Worm (Caenorhabditis elegans): ENCODE results near the gene ZC196.3.

Gene ZC196.3

DNA sequence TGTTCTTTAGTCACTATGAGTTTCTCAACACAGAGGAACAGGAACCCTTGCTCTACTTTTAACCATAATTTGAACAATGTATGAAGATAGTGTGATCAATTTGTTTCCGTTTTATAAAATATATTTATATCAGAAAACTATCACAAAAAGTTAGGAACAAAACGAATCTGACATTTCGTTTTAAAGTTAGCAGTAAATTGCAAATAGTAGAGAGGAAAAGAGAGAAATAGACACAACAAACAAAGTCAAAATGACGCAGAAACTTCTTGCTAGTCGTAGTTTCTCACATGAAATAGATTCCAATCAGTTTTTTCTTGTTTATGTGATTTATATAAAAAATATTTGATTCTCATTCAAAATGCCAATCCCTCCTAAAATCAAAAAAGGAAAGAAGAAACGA is 7.4 kb upstream of the ZC196.3 start, which contains the start of gene ZC196.5:
ZC196.5 (plus strand) TSS at position 301 of the 400 bp plus-strand sequence.
- TF ChIP-seq nhr-237 (tag; optimal IDR thresholded peaks at IDR 0.05) (no peak), mdl-1 (tag; optimal IDR thresholded peaks at IDR 0.05) (no peak), nhr-67 (tag; optimal IDR thresholded peaks at IDR 0.05) (no peak), lin-39 (tag; optimal IDR thresholded peaks at IDR 0.05) (no peak), nhr-23 (tag; optimal IDR thresholded peaks at IDR 0.05) (no peak), ama-1 (optimal IDR thresholded peaks at IDR 0.05) (no peak), nhr-12 (tag; optimal IDR thresholded peaks at IDR 0.05) (no peak), nhr-43 (tag; optimal IDR thresholded peaks at IDR 0.05; ENCODE audit: poor library complexity, severe bottlenecking) (no peak)

DNA sequence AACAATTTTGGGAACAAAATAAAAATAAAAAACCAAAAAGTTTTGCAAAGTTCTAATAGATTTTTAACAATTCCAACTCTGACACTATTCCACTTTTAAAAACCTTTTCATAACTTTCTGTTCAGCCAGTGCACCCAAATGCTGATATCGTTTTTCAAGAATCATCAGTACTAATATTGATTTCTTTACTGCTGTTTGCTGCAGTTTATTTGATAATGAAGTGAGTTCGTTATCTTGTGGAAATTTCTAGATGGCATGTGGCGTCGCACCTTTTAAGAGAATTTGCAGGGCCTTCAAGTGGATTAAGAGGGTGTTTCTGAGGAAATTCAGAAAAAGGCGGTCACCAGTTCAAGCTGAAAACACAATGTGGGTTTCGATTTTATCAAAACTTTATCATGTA is 5.5 kb upstream of the ZC196.3 start:
- TF ChIP-seq nhr-67 (tag; optimal IDR thresholded peaks at IDR 0.05) (no peak), elt-2 (tag; optimal IDR thresholded peaks at IDR 0.05) (peak; percentile 68)

DNA sequence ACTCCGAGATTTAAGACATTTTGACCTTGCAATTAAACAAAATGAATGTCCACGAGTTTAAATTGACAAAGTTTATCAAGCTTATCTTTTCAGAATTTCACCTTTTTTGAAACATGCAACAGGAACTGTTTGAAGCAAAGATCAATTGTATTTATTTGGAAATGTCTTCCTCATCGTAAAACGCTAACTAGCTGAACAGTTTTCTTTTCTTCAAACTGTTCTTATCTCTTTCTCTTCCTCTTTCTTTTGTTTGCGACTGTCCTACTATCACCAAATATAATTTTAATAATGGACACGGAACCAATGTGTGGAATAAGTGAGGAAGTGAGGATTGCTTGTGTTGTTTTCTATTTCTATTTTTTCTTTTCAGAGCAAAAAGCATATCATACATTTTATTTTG is 3.5 kb upstream of the ZC196.3 start, which contains the start of gene ZC196.4:
ZC196.4 (plus strand) TSS at position 173 of the 400 bp plus-strand sequence.
- no peak for TF ChIP-seq nhr-23 (tag; optimal IDR thresholded peaks at IDR 0.05)
- peak; percentile 85 for TF ChIP-seq elt-2 (tag; optimal IDR thresholded peaks at IDR 0.05)
- peak; percentile 77 for TF ChIP-seq pqm-1 (tag; optimal IDR thresholded peaks at IDR 0.05)
- TF ChIP-seq unc-62 (GFP tag; optimal IDR thresholded peaks at IDR 0.05): no peak
- TF ChIP-seq jun-1 (tag; optimal IDR thresholded peaks at IDR 0.05): peak; percentile 52
- no peak for TF ChIP-seq ztf-11 (tag; optimal IDR thresholded peaks at IDR 0.05)
- TF ChIP-seq eor-1 (tag; optimal IDR thresholded peaks at IDR 0.05): no peak
- TF ChIP-seq pha-4 (tag; optimal IDR thresholded peaks at IDR 0.05): peak; percentile 15

DNA sequence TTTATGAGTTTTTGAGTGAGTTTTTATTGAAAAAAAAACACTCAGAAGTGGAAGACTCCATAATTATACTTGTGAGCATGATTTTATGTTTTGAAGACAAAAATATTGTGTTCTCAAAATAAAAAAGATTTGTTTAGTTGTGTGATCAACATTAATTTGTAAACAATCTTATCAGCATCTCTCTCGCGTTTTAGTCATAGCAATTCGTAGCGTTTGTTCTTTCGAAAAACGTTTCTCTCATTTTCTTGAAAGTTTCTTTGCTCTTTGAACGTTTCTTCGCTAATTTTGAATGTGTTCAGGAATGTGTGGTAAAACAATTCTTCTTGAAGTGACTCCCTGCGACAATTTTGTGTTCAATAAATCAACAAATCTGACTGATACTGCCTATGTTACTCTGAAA is 2.7 kb downstream of the ZC196.3 start, which contains the start of gene ZC196.2:
ZC196.2 (plus strand) TSS at position 301 of the 400 bp plus-strand sequence.
- peak; percentile 9 for TF ChIP-seq pha-4 (tag; optimal IDR thresholded peaks at IDR 0.05)
- no peak for TF ChIP-seq nhr-77 (tag; optimal IDR thresholded peaks at IDR 0.05)

DNA sequence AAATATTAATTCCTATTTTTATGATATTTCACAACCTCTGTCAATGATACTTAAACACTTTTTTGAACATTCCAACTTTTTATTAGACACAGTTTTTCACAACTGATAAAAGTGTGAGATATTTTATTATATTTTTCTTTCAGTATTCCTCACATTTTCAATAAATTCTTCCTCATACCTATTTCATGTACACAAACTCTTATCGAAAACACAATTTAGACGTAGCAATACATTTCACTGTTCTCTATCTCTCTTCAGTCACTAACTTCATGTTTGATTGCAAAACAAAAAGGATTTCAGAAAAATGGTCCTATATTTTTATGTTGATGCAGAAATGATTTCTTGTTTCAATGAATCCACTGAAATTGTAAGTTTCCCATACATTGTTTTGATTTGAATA is 9.4 kb downstream of the ZC196.3 start, which contains the start of gene B0507.6:
B0507.6 (plus strand) TSS at position 301 of the 400 bp plus-strand sequence.
- no peak for TF ChIP-seq pqm-1 (tag; optimal IDR thresholded peaks at IDR 0.05)

DNA sequence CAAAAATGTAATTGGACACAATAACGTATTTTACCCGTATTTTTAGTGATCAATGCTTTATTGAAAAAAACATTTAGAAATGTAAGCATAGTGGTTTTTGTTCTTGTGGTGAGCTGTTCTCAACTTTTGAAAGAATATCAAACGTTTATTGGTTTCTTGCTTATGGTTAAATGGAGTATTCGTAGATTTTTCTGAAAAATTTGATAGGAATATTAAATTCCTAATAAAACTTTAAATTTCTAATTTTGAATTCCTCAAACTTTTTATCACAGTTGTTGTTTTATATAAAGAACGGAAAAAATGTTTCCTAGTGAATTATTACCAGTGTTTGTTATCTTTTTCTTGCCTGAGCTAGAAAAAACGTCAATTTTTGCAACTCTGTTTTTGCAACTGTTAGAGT is 16.9 kb downstream of the ZC196.3 start, which contains the start of gene B0507.5:
B0507.5 (plus strand) TSS at position 301 of the 400 bp plus-strand sequence.
- TF ChIP-seq hmg-11 (tag; optimal IDR thresholded peaks at IDR 0.05) (no peak), mml-1 (tag; optimal IDR thresholded peaks at IDR 0.05) (no peak), elt-3 (tag; optimal IDR thresholded peaks at IDR 0.05) (no peak), nhr-237 (tag; optimal IDR thresholded peaks at IDR 0.05) (no peak), fkh-10 (GFP tag; optimal IDR thresholded peaks at IDR 0.05) (no peak), ama-1 (optimal IDR thresholded peaks at IDR 0.05) (no peak), snpc-4 (tag; optimal IDR thresholded peaks at IDR 0.05) (no peak)

DNA sequence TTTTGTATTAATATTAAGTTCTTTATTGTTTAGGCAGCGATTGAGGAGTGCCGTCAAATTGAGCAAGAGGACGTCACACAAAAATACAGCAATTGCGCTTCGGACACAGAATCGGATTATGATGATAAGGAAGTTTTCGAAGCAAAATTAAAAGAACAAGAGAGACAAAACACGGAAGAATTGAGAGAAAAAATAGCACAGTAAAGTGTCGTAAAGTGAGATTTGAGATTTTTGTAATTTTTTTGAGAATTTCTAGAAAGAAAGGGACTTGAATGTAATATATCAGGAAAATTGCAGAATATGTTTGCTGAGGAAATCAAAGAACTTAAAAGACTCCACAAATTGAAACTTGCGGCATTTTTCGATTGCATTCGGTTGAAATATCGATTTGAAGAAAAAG is 18.2 kb downstream of the ZC196.3 start, which contains the start of gene B0507.4:
B0507.4 (plus strand) TSS at position 301 of the 400 bp plus-strand sequence.
- TF ChIP-seq nhr-23 (tag; optimal IDR thresholded peaks at IDR 0.05): no peak
- no peak for TF ChIP-seq R02D3.7 (tag; optimal IDR thresholded peaks at IDR 0.05)
- TF ChIP-seq nfya-1 (tag; optimal IDR thresholded peaks at IDR 0.05; ENCODE audit: insufficient read depth): no peak
- TF ChIP-seq nhr-12 (tag; optimal IDR thresholded peaks at IDR 0.05): no peak
- TF ChIP-seq nhr-76 (tag; optimal IDR thresholded peaks at IDR 0.05): no peak
- no peak for TF ChIP-seq nhr-28 (tag; optimal IDR thresholded peaks at IDR 0.05)
- no peak for TF ChIP-seq ceh-28 (tag; optimal IDR thresholded peaks at IDR 0.05)
- TF ChIP-seq fkh-2 (tag; optimal IDR thresholded peaks at IDR 0.05): no peak

DNA sequence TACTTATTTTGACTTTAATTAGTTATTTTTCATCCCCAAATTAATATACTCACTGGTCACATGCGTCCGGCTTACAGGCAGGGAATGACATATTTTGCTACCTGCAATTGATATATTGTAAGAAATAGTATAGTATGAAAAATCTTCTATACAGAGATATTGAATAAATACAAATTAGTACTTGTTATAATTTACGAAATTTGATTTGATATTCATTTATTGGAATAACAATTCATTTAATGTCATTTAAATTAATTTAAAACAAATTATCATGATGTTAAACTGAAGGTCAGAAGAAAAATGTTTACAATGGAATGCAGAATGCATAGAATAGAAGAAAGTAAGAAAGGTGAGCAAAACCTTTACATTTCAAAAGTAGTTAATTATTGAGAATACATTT is 22.1 kb downstream of the ZC196.3 start, which contains the start of gene B0507.7:
B0507.7 (minus strand) TSS at position 101 of the 400 bp plus-strand sequence.
- TF ChIP-seq aly-2 (tag; optimal IDR thresholded peaks at IDR 0.05): no peak
- no peak for TF ChIP-seq zag-1 (tag; optimal IDR thresholded peaks at IDR 0.05)
- no peak for TF ChIP-seq nhr-12 (tag; optimal IDR thresholded peaks at IDR 0.05)
- no peak for TF ChIP-seq hmg-11 (tag; optimal IDR thresholded peaks at IDR 0.05)

Data from whole organism, L3 larva.